Fruit fly (Drosophila melanogaster): ENCODE measurements around the gene BoYb.

DNA sequence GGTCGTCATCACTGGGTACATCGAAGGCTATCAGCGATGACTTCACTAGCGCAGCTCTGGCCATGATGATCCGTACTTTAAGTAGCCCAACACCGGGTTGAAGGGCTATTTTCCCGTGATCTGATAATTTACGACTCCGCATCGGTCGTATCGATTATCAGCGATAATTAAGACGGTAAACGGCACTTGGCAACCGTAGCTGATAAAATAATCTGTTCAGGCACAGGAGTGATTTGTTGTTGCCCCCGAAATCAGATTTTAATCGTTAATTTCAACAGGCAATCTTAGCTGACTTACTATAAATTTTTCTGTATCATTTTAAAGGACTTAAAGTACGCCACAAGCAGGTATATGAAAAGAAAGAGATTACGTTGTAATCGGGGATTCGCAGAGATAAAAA, 15.9 kb upstream of the BoYb start:
- TF ChIP-seq EcR (GFP tag; optimal IDR thresholded peaks at IDR 0.05) (no peak), D1 (tag; optimal IDR thresholded peaks at IDR 0.05) (no peak), rn (GFP tag; IDR thresholded peaks at IDR 0.05) (no peak), CG10348 (GFP tag; IDR thresholded peaks at IDR 0.05) (no peak), CG17806 (tag; optimal IDR thresholded peaks at IDR 0.05) (no peak), CG13204 (GFP tag; optimal IDR thresholded peaks at IDR 0.05) (no peak), fd96Ca (GFP tag; IDR thresholded peaks at IDR 0.05) (no peak), CG34367 (tag; optimal IDR thresholded peaks at IDR 0.05) (no peak), Pif1B (GFP tag; optimal IDR thresholded peaks at IDR 0.05) (no peak)

All from whole organism, pupa.